Worm (Caenorhabditis elegans): ENCODE data around the gene nhr-161.
A peak's percentile ranks its signal among the peaks of the same experiment; 100 is the strongest.

Gene nhr-161

ce11 chrV:7003850-7004249 lies 21.1 kb upstream of the nhr-161 start, which contains the start of gene srab-4:
TSS of gene srab-4 (plus strand) at chrV:7004150.
- no peak for TF ChIP-seq nhr-19 (GFP tag; conservative IDR thresholded peaks at IDR 0.05)
- TF ChIP-seq zag-1 (tag; optimal IDR thresholded peaks at IDR 0.05), result no peak
- TF ChIP-seq ceh-88 (GFP tag; IDR thresholded peaks at IDR 0.05), result no peak
- TF ChIP-seq hlh-4 (tag; optimal IDR thresholded peaks at IDR 0.05), result no peak

- peak; percentile 1 for TF ChIP-seq elt-2 (tag; optimal IDR thresholded peaks at IDR 0.05)
- no peak for TF ChIP-seq fos-1 (tag; optimal IDR thresholded peaks at IDR 0.05)
- TF ChIP-seq efl-1 (optimal IDR thresholded peaks at IDR 0.05), result no peak
- TF ChIP-seq efl-1 (GFP tag; optimal IDR thresholded peaks at IDR 0.05 in 1 of 2), result peak in 1 of 2 experiments; percentile 75
Observed at ce11 chrV:7000734-7001133, 18.0 kb upstream of the nhr-161 start.

- peak in 1 of 2 experiments; percentile 58 for TF ChIP-seq mdl-1 (tag; optimal IDR thresholded peaks at IDR 0.05)
- TF ChIP-seq ztf-4 (tag; optimal IDR thresholded peaks at IDR 0.05), result no peak
- TF ChIP-seq nhr-19 (GFP tag; conservative IDR thresholded peaks at IDR 0.05), result peak; percentile 29; the same call in 1 of the 2 replicates
- TF ChIP-seq lin-35 (GFP tag; optimal IDR thresholded peaks at IDR 0.05), result peak in 1 of 2 experiments; percentile 18
- TF ChIP-seq tbx-2 (tag; optimal IDR thresholded peaks at IDR 0.05), result peak; percentile 62
- TF ChIP-seq elt-3 (tag; optimal IDR thresholded peaks at IDR 0.05), result peak in 2 of 6 experiments; percentile 4 to 35
- peak; percentile 17 for TF ChIP-seq nhr-237 (tag; optimal IDR thresholded peaks at IDR 0.05)
- TF ChIP-seq mep-1 (tag; optimal IDR thresholded peaks at IDR 0.05), result peak; percentile 22
- peak; percentile 68 for TF ChIP-seq lin-14 (GFP tag; optimal IDR thresholded peaks at IDR 0.05)
- no peak for TF ChIP-seq grh-1 (GFP tag; IDR thresholded peaks at IDR 0.05)
- TF ChIP-seq irx-1 (tag; optimal IDR thresholded peaks at IDR 0.05), result peak; percentile 8
- no peak for TF ChIP-seq fos-1 (tag; optimal IDR thresholded peaks at IDR 0.05)
- TF ChIP-seq blmp-1 (tag; optimal IDR thresholded peaks at IDR 0.05), result peak; percentile 41
- no peak for TF ChIP-seq pax-3 (tag; optimal IDR thresholded peaks at IDR 0.05)
- TF ChIP-seq lsy-2 (tag; optimal IDR thresholded peaks at IDR 0.05), result peak in 1 of 2 experiments; percentile 21
- peak; percentile 17 for TF ChIP-seq swsn-7 (tag; optimal IDR thresholded peaks at IDR 0.05)
- TF ChIP-seq snu-23 (GFP tag; optimal IDR thresholded peaks at IDR 0.05), result peak; percentile 50
- peak; percentile 2 to 3 for TF ChIP-seq efl-1 (optimal IDR thresholded peaks at IDR 0.05)
- peak; percentile 1 to 77 for TF ChIP-seq efl-1 (GFP tag; optimal IDR thresholded peaks at IDR 0.05 in 1 of 2)
- peak; percentile 50 for TF ChIP-seq nhr-71 (tag; optimal IDR thresholded peaks at IDR 0.05)
- TF ChIP-seq dsc-1 (tag; optimal IDR thresholded peaks at IDR 0.05), result no peak
- peak; percentile 2 for TF ChIP-seq skn-1 (tag; optimal IDR thresholded peaks at IDR 0.05)
- peak; percentile 84 for TF ChIP-seq nhr-85 (tag)
- TF ChIP-seq elt-2 (tag; optimal IDR thresholded peaks at IDR 0.05), result peak; percentile 55
- peak; percentile 68 for TF ChIP-seq nhr-20 (tag; optimal IDR thresholded peaks at IDR 0.05)
- no peak for TF ChIP-seq rnt-1 (tag; optimal IDR thresholded peaks at IDR 0.05)
- no peak for TF ChIP-seq C04F5.9 (tag; optimal IDR thresholded peaks at IDR 0.05)
Observed at ce11 chrV:6998303-6998884, 15.7 kb upstream of the nhr-161 start, which contains the start of gene nhr-42. TSS of gene nhr-42 (plus strand) at chrV:6998819.

DNA sequence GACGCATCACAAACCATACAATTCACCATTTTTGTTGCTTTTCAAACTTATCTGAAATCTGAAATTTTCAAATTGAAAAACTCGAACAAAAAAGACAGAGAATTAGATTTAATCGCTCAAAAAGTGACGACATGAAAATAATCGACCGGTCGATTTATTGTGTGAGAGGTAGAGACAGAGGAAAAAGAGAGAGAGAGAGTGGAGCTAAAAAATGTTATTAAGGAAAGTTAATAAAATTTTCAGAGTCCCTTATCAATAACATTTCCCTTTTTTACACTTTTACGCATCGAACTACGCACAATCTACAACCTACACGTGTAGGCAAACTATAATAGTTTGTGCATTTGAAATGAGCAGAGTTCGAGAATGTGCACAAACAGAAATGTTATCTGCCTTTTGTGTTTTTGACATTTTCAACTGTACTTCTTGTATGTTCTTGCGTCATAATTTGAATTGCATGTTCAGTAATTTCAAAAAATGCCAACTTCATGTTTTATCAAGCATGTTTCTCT lies 14.4 kb upstream of the nhr-161 start, which contains the start of gene nhr-107:
nhr-107 (minus strand) TSS at position 51 of the 512 bp plus-strand sequence.
- TF ChIP-seq dpl-1 (GFP tag; optimal IDR thresholded peaks at IDR 0.05) (no peak), sptf-1 (tag; optimal IDR thresholded peaks at IDR 0.05) (no peak), efl-1 (optimal IDR thresholded peaks at IDR 0.05) (no peak), efl-1 (GFP tag; optimal IDR thresholded peaks at IDR 0.05 in 1 of 2) (peak in 1 of 2 experiments; percentile 37)

ce11 chrV:6993999-6994398 lies 11.3 kb upstream of the nhr-161 start:
- TF ChIP-seq lin-14 (GFP tag; optimal IDR thresholded peaks at IDR 0.05) (peak; percentile 81), fkh-8 (tag; optimal IDR thresholded peaks at IDR 0.05) (peak; percentile 90), grh-1 (GFP tag; IDR thresholded peaks at IDR 0.05) (0 out of 2 replicates have a peak, but pooled peaks have one; percentile 30), swsn-7 (tag; optimal IDR thresholded peaks at IDR 0.05) (peak; percentile 2), tbx-2 (tag; optimal IDR thresholded peaks at IDR 0.05) (peak; percentile 78), jun-1 (tag; optimal IDR thresholded peaks at IDR 0.05) (peak; percentile 25), egl-13 (tag; optimal IDR thresholded peaks at IDR 0.05) (no peak), mdl-1 (tag; optimal IDR thresholded peaks at IDR 0.05) (peak in 1 of 2 experiments; percentile 33), ces-1 (GFP tag; optimal IDR thresholded peaks at IDR 0.05) (no peak), F16B12.6 (tag; optimal IDR thresholded peaks at IDR 0.05) (no peak), irx-1 (tag; optimal IDR thresholded peaks at IDR 0.05) (peak; percentile 29), pqm-1 (tag; optimal IDR thresholded peaks at IDR 0.05) (no peak), unc-130 (tag; optimal IDR thresholded peaks at IDR 0.05) (peak; percentile 14), nhr-47 (tag; optimal IDR thresholded peaks at IDR 0.05) (peak; percentile 61), elt-3 (tag; optimal IDR thresholded peaks at IDR 0.05) (peak; percentile 53 to 97 (median 94)), blmp-1 (tag; optimal IDR thresholded peaks at IDR 0.05) (peak; percentile 76), nhr-20 (tag; optimal IDR thresholded peaks at IDR 0.05) (peak; percentile 93), lin-35 (GFP tag; optimal IDR thresholded peaks at IDR 0.05) (peak in 1 of 2 experiments; percentile 74), unc-62 (GFP tag; optimal IDR thresholded peaks at IDR 0.05) (no peak), nhr-71 (tag; optimal IDR thresholded peaks at IDR 0.05) (peak; percentile 85), C04F5.9 (tag; optimal IDR thresholded peaks at IDR 0.05) (no peak), nhr-85 (tag) (peak; percentile 98), sup-37 (GFP tag; optimal IDR thresholded peaks at IDR 0.05) (no peak)

Data from whole organism, L1 larva.